Fruit fly (Drosophila melanogaster) whole organism, embryonic: ENCODE measurements around the gene yellow-e.
A peak's percentile ranks its signal among the peaks of the same experiment; 100 is the strongest.

Experiments used
- CG10209 ChIP-seq: fragments of 200-800 bp; sonication (Bioruptor generic); optimal IDR thresholded peaks from 3 replicates; lab custom pipeline; 2017; ENCODE audit warnings: missing biosample characterization, mild to moderate bottlenecking, missing genetic modification characterization, missing genetic modification reagents
- CG12104 ChIP-seq: fragments of 200-800 bp; sonication (Bioruptor generic); optimal IDR thresholded peaks from 3 replicates; lab custom pipeline; 2016; ENCODE audit warnings: missing biosample characterization, missing genetic modification characterization
- CG12299 ChIP-seq: fragments of 200-800 bp; sonication (Bioruptor generic); optimal IDR thresholded peaks from 2 replicates; lab custom pipeline; 2018; ENCODE audit warnings: missing biosample characterization, mild to moderate bottlenecking, missing genetic modification characterization
- CG13287 ChIP-seq: fragments of 200-800 bp; sonication (Bioruptor generic); IDR thresholded peaks from 2 replicates; pipeline ENCODE4 v1.3.6; 2022; ENCODE audit warnings: missing biosample characterization, missing genetic modification characterization; ENCODE audit not compliant: partially characterized antibody
- CG13624 ChIP-seq: fragments of 200-800 bp; sonication (Bioruptor generic); optimal IDR thresholded peaks from 2 replicates; lab custom pipeline; 2016; ENCODE audit warnings: missing biosample characterization, missing genetic modification characterization
- CG14014 ChIP-seq: fragments of 200-800 bp; sonication (Bioruptor generic); IDR thresholded peaks from 2 replicates; pipeline ENCODE4 v1.3.6; 2022; ENCODE audit warnings: missing biosample characterization, missing genetic modification characterization
- CG15514 ChIP-seq: fragments of 200-800 bp; sonication (Bioruptor generic); optimal IDR thresholded peaks from 3 replicates; lab custom pipeline; 2017; ENCODE audit warnings: missing biosample characterization, missing genetic modification characterization, mild to moderate bottlenecking, moderate library complexity, missing genetic modification reagents
- CG1603 ChIP-seq: fragments of 200-800 bp; sonication (Bioruptor generic); optimal IDR thresholded peaks from 2 replicates; lab custom pipeline; 2019; ENCODE audit warnings: missing biosample characterization, mild to moderate bottlenecking, missing genetic modification characterization, moderate library complexity
- CG1647 ChIP-seq: fragments of 200-800 bp; sonication (Bioruptor generic); optimal IDR thresholded peaks from 3 replicates; lab custom pipeline; 2016; ENCODE audit warnings: missing biosample characterization, missing genetic modification characterization
- CG16779 ChIP-seq: fragments of 200-800 bp; sonication (Bioruptor generic); IDR thresholded peaks from 2 replicates; pipeline ENCODE4 v1.3.6; 2022; ENCODE audit warnings: missing biosample characterization, missing genetic modification characterization
- CG16813 ChIP-seq: fragments of 200-800 bp; sonication (Bioruptor generic); IDR thresholded peaks from 3 replicates; pipeline ENCODE4 v1.3.6; 2022; ENCODE audit warnings: missing biosample characterization, missing genetic modification characterization; ENCODE audit not compliant: partially characterized antibody
- CG17361 ChIP-seq: fragments of 200-800 bp; sonication (Bioruptor generic); IDR thresholded peaks from 3 replicates; pipeline ENCODE4 v1.3.6; 2022; ENCODE audit warnings: missing biosample characterization, missing genetic modification characterization
- CG2120 ChIP-seq: fragments of 200-800 bp; sonication (Bioruptor generic); optimal IDR thresholded peaks from 3 replicates; lab custom pipeline; 2016; ENCODE audit warnings: missing biosample characterization, missing genetic modification characterization
- CG31365 ChIP-seq: fragments of 200-800 bp; sonication (Bioruptor generic); optimal IDR thresholded peaks from 2 replicates; lab custom pipeline; 2018; ENCODE audit warnings: missing biosample characterization, mild to moderate bottlenecking, missing genetic modification characterization
- CG32767 ChIP-seq: fragments of 200-800 bp; sonication (Bioruptor generic); IDR thresholded peaks from 2 replicates; pipeline ENCODE4 v1.3.6; 2022; ENCODE audit warnings: missing biosample characterization, missing genetic modification characterization
- CG34376 ChIP-seq: fragments of 200-800 bp; sonication (Bioruptor generic); optimal IDR thresholded peaks from 2 replicates; lab custom pipeline; 2018; ENCODE audit warnings: missing biosample characterization, mild to moderate bottlenecking, missing genetic modification characterization
- CG7271 ChIP-seq: fragments of 200-800 bp; sonication (Bioruptor generic); optimal IDR thresholded peaks from 2 replicates; lab custom pipeline; 2018; ENCODE audit warnings: missing biosample characterization, mild to moderate bottlenecking, missing genetic modification characterization, moderate library complexity
- CG7963 ChIP-seq: fragments of 200-800 bp; sonication (Bioruptor generic); IDR thresholded peaks from 3 replicates; pipeline ENCODE4 v1.3.6; 2022; ENCODE audit warnings: missing biosample characterization, missing genetic modification characterization; ENCODE audit not compliant: partially characterized antibody
- CG9215 ChIP-seq: fragments of 200-800 bp; sonication (Bioruptor generic); IDR thresholded peaks from 2 replicates; pipeline ENCODE4 v1.3.6; 2022; ENCODE audit warnings: missing biosample characterization, missing genetic modification characterization
- Dbx ChIP-seq: fragments of 200-800 bp; sonication (Bioruptor generic); IDR thresholded peaks from 3 replicates; pipeline ENCODE4 v1.3.6; 2022; ENCODE audit warnings: missing biosample characterization, missing genetic modification characterization
- Dll ChIP-seq: fragments of 200-800 bp; sonication (Bioruptor generic); IDR thresholded peaks from 4 replicates; pipeline ENCODE4 v1.3.6; 2022; ENCODE audit warnings: missing biosample characterization, missing genetic modification characterization; ENCODE audit not compliant: partially characterized antibody
- Dref ChIP-seq: fragments of 200-800 bp; sonication (Bioruptor generic); IDR thresholded peaks from 2 replicates; pipeline ENCODE4 v1.3.6; 2022; ENCODE audit warnings: missing biosample characterization, missing genetic modification characterization
- Drgx ChIP-seq: fragments of 200-800 bp; sonication (Bioruptor generic); IDR thresholded peaks from 2 replicates; pipeline ENCODE4 v1.3.6; 2022; ENCODE audit warnings: missing biosample characterization, missing genetic modification characterization
- E2f1 ChIP-seq: fragments of 200-800 bp; sonication (Bioruptor generic); IDR thresholded peaks from 2 replicates; pipeline ENCODE4 v1.3.6; 2022; ENCODE audit warnings: missing biosample characterization, missing genetic modification characterization
- Eip74EF ChIP-seq, 2 experiments: fragments of 200-800 bp in 1 of 2; fragments of >200 bp in 1 of 2; sonication (Bioruptor generic) in 1 of 2; optimal IDR thresholded peaks; 2 replicates each; lab custom pipeline; 2017 to 2019; ENCODE audit warnings: missing biosample characterization in 2 of 2, missing genetic modification characterization in 2 of 2, mild to moderate bottlenecking in 1 of 2, moderate library complexity in 1 of 2
- Fer1 ChIP-seq: fragments of 200-800 bp; sonication (Bioruptor generic); optimal IDR thresholded peaks from 2 replicates; lab custom pipeline; 2017; ENCODE audit warnings: missing biosample characterization, mild to moderate bottlenecking, missing genetic modification characterization
- Gug ChIP-seq: fragments of 200-800 bp; sonication (Bioruptor generic); IDR thresholded peaks from 4 replicates; pipeline ENCODE4 v1.3.6; 2022; ENCODE audit warnings: missing biosample characterization, missing genetic modification characterization
- HHEX ChIP-seq: fragments of 200-800 bp; sonication (Bioruptor generic); optimal IDR thresholded peaks from 3 replicates; lab custom pipeline; 2017; ENCODE audit warnings: missing biosample characterization, mild to moderate bottlenecking, missing genetic modification characterization, missing genetic modification reagents
- HLH3B ChIP-seq: fragments of 200-800 bp; sonication (Bioruptor generic); IDR thresholded peaks from 2 replicates; pipeline ENCODE4 v1.3.6; 2022; ENCODE audit warnings: missing biosample characterization, missing genetic modification characterization
- Hr3 ChIP-seq: fragments of 200-800 bp; sonication (Bioruptor generic); optimal IDR thresholded peaks from 3 replicates; lab custom pipeline; 2016; ENCODE audit warnings: missing biosample characterization, missing genetic modification characterization
- Hr51 ChIP-seq, 2 experiments: fragments of 200-800 bp; sonication (Bioruptor generic); optimal IDR thresholded peaks; 2 replicates in 1 of 2; 3 replicates in 1 of 2; lab custom pipeline; 2016 to 2018; ENCODE audit warnings: missing biosample characterization in 2 of 2, missing genetic modification characterization in 2 of 2, mild to moderate bottlenecking in 1 of 2, moderate library complexity in 1 of 2
- Hr78 ChIP-seq, 2 experiments: fragments of 200-800 bp in 1 of 2; fragments of >200 bp in 1 of 2; sonication (Bioruptor generic) in 1 of 2; optimal IDR thresholded peaks; 2 replicates each; lab custom pipeline; 2017 to 2019; ENCODE audit warnings: missing biosample characterization in 2 of 2, missing genetic modification characterization in 2 of 2, mild to moderate bottlenecking in 1 of 2, moderate library complexity in 1 of 2
- NC2β ChIP-seq: fragments of 200-800 bp; sonication (Bioruptor generic); optimal IDR thresholded peaks from 2 replicates; lab custom pipeline; 2016; ENCODE audit warnings: missing biosample characterization, missing genetic modification characterization
- Oaz ChIP-seq: fragments of 200-800 bp; sonication (Bioruptor generic); IDR thresholded peaks from 2 replicates; pipeline ENCODE4 v1.3.6; 2022; ENCODE audit warnings: missing biosample characterization, missing genetic modification characterization
- chinmo ChIP-seq: fragments of 200-800 bp; sonication (Bioruptor generic); IDR thresholded peaks from 4 replicates; pipeline ENCODE4 v1.3.6; 2022; ENCODE audit warnings: missing biosample characterization, missing genetic modification characterization; ENCODE audit not compliant: partially characterized antibody
- danr ChIP-seq: fragments of 200-800 bp; sonication (Bioruptor generic); IDR thresholded peaks from 2 replicates; pipeline ENCODE4 v1.3.6; 2022; ENCODE audit warnings: missing biosample characterization, missing genetic modification characterization
- dysf ChIP-seq: fragments of 200-800 bp; sonication (Bioruptor generic); IDR thresholded peaks from 3 replicates; pipeline ENCODE4 v1.3.6; 2022; ENCODE audit warnings: missing biosample characterization, missing genetic modification characterization
- fd102C ChIP-seq: fragments of 200-800 bp; sonication (Bioruptor generic); optimal IDR thresholded peaks from 2 replicates; lab custom pipeline; 2018; ENCODE audit warnings: missing biosample characterization, mild to moderate bottlenecking, missing genetic modification characterization, moderate library complexity
- gsb-n ChIP-seq: fragments of 200-800 bp; sonication (Bioruptor generic); optimal IDR thresholded peaks from 3 replicates; lab custom pipeline; 2018; ENCODE audit warnings: missing biosample characterization, mild to moderate bottlenecking, missing genetic modification characterization
- her ChIP-seq: fragments of 200-800 bp; sonication (Bioruptor generic); optimal IDR thresholded peaks from 2 replicates; lab custom pipeline; 2016; ENCODE audit warnings: missing biosample characterization, missing genetic modification characterization
- hth ChIP-seq: fragments of >200 bp; optimal IDR thresholded peaks from 2 replicates; lab custom pipeline; 2017; ENCODE audit warnings: inconsistent platforms
- nom ChIP-seq: fragments of 200-800 bp; sonication (Bioruptor generic); optimal IDR thresholded peaks from 2 replicates; lab custom pipeline; 2017; ENCODE audit warnings: missing biosample characterization, missing genetic modification characterization, mild to moderate bottlenecking, moderate library complexity, missing genetic modification reagents
- pan ChIP-seq, 4 experiments: fragments of >200 bp in 3 of 4; fragments of 200-800 bp in 1 of 4; sonication (Bioruptor generic) in 1 of 4; optimal IDR thresholded peaks in 3 of 4; IDR thresholded peaks in 1 of 4; 2 replicates each; pipeline versions ENCODE4 v1.3.6 to Lab custom; 2017 to 2022; ENCODE audit warnings: missing biosample characterization in 2 of 4, missing genetic modification characterization in 2 of 4, mixed read lengths in 1 of 4
- pb ChIP-seq: fragments of 200-800 bp; sonication (Bioruptor generic); optimal IDR thresholded peaks from 3 replicates; lab custom pipeline; 2016; ENCODE audit warnings: missing biosample characterization, missing genetic modification characterization
- peb ChIP-seq: fragments of 200-800 bp; sonication (Bioruptor generic); IDR thresholded peaks from 2 replicates; pipeline ENCODE4 v1.3.6; 2022; ENCODE audit warnings: missing biosample characterization, missing genetic modification characterization
- ranshi ChIP-seq: fragments of 200-800 bp; sonication (Bioruptor generic); IDR thresholded peaks from 2 replicates; pipeline ENCODE4 v1.3.6; 2022; ENCODE audit warnings: missing biosample characterization, missing genetic modification characterization
- ssp ChIP-seq: fragments of 200-800 bp; sonication (Bioruptor generic); IDR thresholded peaks from 2 replicates; pipeline ENCODE4 v1.3.6; 2022; ENCODE audit warnings: missing biosample characterization, missing genetic modification characterization
- tio ChIP-seq: fragments of 200-800 bp; sonication (Bioruptor generic); optimal IDR thresholded peaks from 2 replicates; lab custom pipeline; 2017; ENCODE audit warnings: missing biosample characterization, missing genetic modification characterization, inconsistent platforms
- tx ChIP-seq: fragments of 200-800 bp; sonication (Bioruptor generic); optimal IDR thresholded peaks from 2 replicates; lab custom pipeline; 2016; ENCODE audit warnings: missing biosample characterization, missing genetic modification characterization
- wor ChIP-seq: fragments of 200-800 bp; sonication (Bioruptor generic); IDR thresholded peaks from 2 replicates; pipeline ENCODE4 v1.3.6; 2022; ENCODE audit warnings: missing biosample characterization, missing genetic modification characterization

yellow-e gene

dm6 chr3R:13382656-13383142 is 32.4 kb downstream of the yellow-e start (continued):
- TF ChIP-seq Oaz (GFP tag; lab: Robert Waterston, UW) (no peak), peb (GFP tag; lab: Robert Waterston, UW) (no peak), danr (GFP tag; lab: Robert Waterston, UW) (no peak), gsb-n (no peak), NC2β (no peak), dysf (GFP tag; lab: Robert Waterston, UW) (no peak), Hr78 (GFP tag; optimal IDR thresholded peaks at IDR 0.05; lab: Kevin White, UChicago) (no peak), CG14014 (peak; percentile 37; the same call in 1 of the 2 replicates), CG1603 (tag; lab: Kevin White, UChicago) (no peak), Eip74EF (GFP tag; optimal IDR thresholded peaks at IDR 0.05; lab: Kevin White, UChicago) (no peak), wor (GFP tag; lab: Robert Waterston, UW) (no peak), pan (optimal IDR thresholded peaks at IDR 0.05; lab: Kevin White, UChicago) (no peak), pan (GFP tag; optimal IDR thresholded peaks at IDR 0.05 in 1 of 2, IDR thresholded peaks at IDR 0.05 in 1 of 2) (peak in 1 of 2 experiments; percentile 7), Dbx (GFP tag; lab: Robert Waterston, UW) (0 out of 3 replicates have a peak, but pooled peaks have one; percentile 23), chinmo (GFP tag; lab: Robert Waterston, UW) (no peak), CG7963 (GFP tag; lab: Robert Waterston, UW) (no peak), CG12104 (GFP tag; lab: Kevin White, UChicago) (no peak), Dref (GFP tag; lab: Robert Waterston, UW) (no peak), ssp (GFP tag; lab: Robert Waterston, UW) (no peak), Gug (no peak), Dll (GFP tag; lab: Robert Waterston, UW) (0 out of 4 replicates have a peak, but pooled peaks have one; percentile 24), HLH3B (GFP tag; lab: Robert Waterston, UW) (no peak), her (no peak), CG31365 (tag; lab: Kevin White, UChicago) (no peak), Hr51 (GFP tag; optimal IDR thresholded peaks at IDR 0.05; lab: Kevin White, UChicago) (no peak), hth (no peak), Fer1 (GFP tag; lab: Kevin White, UChicago) (peak; percentile 29), CG17361 (GFP tag; lab: Robert Waterston, UW) (no peak), CG10209 (no peak), CG1647 (GFP tag; lab: Kevin White, UChicago) (no peak), pb (GFP tag; lab: Kevin White, UChicago) (peak; percentile 11), CG2120 (GFP tag; lab: Kevin White, UChicago) (peak; percentile 59), fd102C (GFP tag; lab: Kevin White, UChicago) (no peak), CG9215 (no peak), CG16779 (GFP tag; lab: Robert Waterston, UW) (no peak), CG15514 (GFP tag; lab: Kevin White, UChicago) (no peak), CG13624 (GFP tag; lab: Kevin White, UChicago) (peak; percentile 26), Hr3 (GFP tag; lab: Kevin White, UChicago) (no peak), CG7271 (no peak), tx (GFP tag; lab: Kevin White, UChicago) (no peak), CG16813 (0 out of 3 replicates have a peak, but pooled peaks have one; percentile 30), tio (GFP tag; lab: Kevin White, UChicago) (no peak), nom (GFP tag; lab: Kevin White, UChicago) (no peak), CG13287 (peak; percentile 31), CG32767 (GFP tag; lab: Robert Waterston, UW) (peak; percentile 45; the same call in 1 of the 2 replicates), CG12299 (tag; lab: Kevin White, UChicago) (no peak), ranshi (GFP tag; lab: Robert Waterston, UW) (no peak), Drgx (GFP tag; lab: Robert Waterston, UW) (no peak), CG34376 (GFP tag; lab: Kevin White, UChicago) (peak; percentile 31), E2f1 (no peak), HHEX (GFP tag; lab: Kevin White, UChicago) (peak; percentile 5)
